Worm (Caenorhabditis elegans) whole organism, L4 larva: ENCODE data around the gene F21C10.11.

Experiments used
- T20F7.1 ChIP-seq: fragments of 200-800 bp; sonication (Bioruptor generic); optimal IDR thresholded peaks from 2 replicates; lab custom pipeline; 2018; ENCODE audit warnings: mild to moderate bottlenecking, missing genetic modification characterization, missing compliant biosample characterization
- ama-1 ChIP-seq: fragments of 150-350 bp; optimal IDR thresholded peaks from 2 replicates; lab custom pipeline; 2014; ENCODE audit warnings: inconsistent platforms, mixed read lengths
- fos-1 ChIP-seq: fragments of 150-350 bp; optimal IDR thresholded peaks from 2 replicates; lab custom pipeline; 2014; ENCODE audit warnings: missing biosample characterization, missing genetic modification characterization
- lin-39 ChIP-seq: fragments of 150-350 bp; optimal IDR thresholded peaks from 2 replicates; lab custom pipeline; 2014; ENCODE audit warnings: missing biosample characterization, missing genetic modification reagents, missing genetic modification characterization
- lsy-2 ChIP-seq, 2 experiments: fragments of 150-350 bp in 1 of 2; sonication (generic microtip) in 1 of 2; optimal IDR thresholded peaks; 2 replicates each; lab custom pipeline; 2014 to 2017; ENCODE audit warnings: missing biosample characterization in 2 of 2, missing genetic modification characterization in 2 of 2
- mep-1 ChIP-seq: fragments of 150-350 bp; sonication (generic microtip); optimal IDR thresholded peaks from 3 replicates; lab custom pipeline; 2014; ENCODE audit warnings: missing biosample characterization, missing genetic modification characterization
- nhr-28 ChIP-seq: fragments of 150-350 bp; optimal IDR thresholded peaks from 2 replicates; lab custom pipeline; 2014; ENCODE audit warnings: missing biosample characterization, missing genetic modification characterization
- pqm-1 ChIP-seq: sonication (generic microtip); optimal IDR thresholded peaks from 2 replicates; lab custom pipeline; 2017; ENCODE audit warnings: missing biosample characterization, missing genetic modification characterization
- skn-1 ChIP-seq: fragments of 150-350 bp; optimal IDR thresholded peaks from 2 replicates; lab custom pipeline; 2014; ENCODE audit warnings: missing biosample characterization, missing genetic modification characterization
- spr-1 ChIP-seq: sonication (generic microtip); optimal IDR thresholded peaks from 2 replicates; lab custom pipeline; 2016; ENCODE audit warnings: mild to moderate bottlenecking, missing genetic modification characterization, missing compliant biosample characterization
- zag-1 ChIP-seq: fragments of 150-350 bp; optimal IDR thresholded peaks from 2 replicates; lab custom pipeline; 2014; ENCODE audit warnings: missing biosample characterization, missing genetic modification characterization
- zfp-2 ChIP-seq: sonication (generic microtip); optimal IDR thresholded peaks from 2 replicates; lab custom pipeline; 2016; ENCODE audit warnings: mild to moderate bottlenecking, missing genetic modification characterization, missing compliant biosample characterization
- ztf-11 ChIP-seq: fragments of 150-350 bp; optimal IDR thresholded peaks from 2 replicates; lab custom pipeline; 2014; ENCODE audit warnings: missing biosample characterization, missing genetic modification characterization

- TF ChIP-seq pqm-1 (tag; lab: Kevin White, UChicago): no peak
- TF ChIP-seq skn-1: no peak
- no peak for TF ChIP-seq ama-1 (lab: Kevin White, UChicago)
- TF ChIP-seq spr-1 (tag; lab: Kevin White, UChicago): no peak
- no peak for TF ChIP-seq zag-1 (tag; lab: Kevin White, UChicago)
- TF ChIP-seq zfp-2 (tag; lab: Kevin White, UChicago): no peak
- no peak for TF ChIP-seq T20F7.1 (GFP tag; lab: Kevin White, UChicago)
- no peak for TF ChIP-seq nhr-28 (tag; lab: Kevin White, UChicago)
- no peak for TF ChIP-seq lin-39 (tag; lab: Kevin White, UChicago)
- TF ChIP-seq fos-1 (tag; lab: Kevin White, UChicago): no peak
- no peak for TF ChIP-seq lsy-2 (tag; optimal IDR thresholded peaks at IDR 0.05; lab: Kevin White, UChicago)
- TF ChIP-seq mep-1: no peak
- no peak for TF ChIP-seq ztf-11
Measured at ce11 chrV:9133950-9134349, 10.7 kb downstream of the F21C10.11 start, which contains the start of gene B0222.1.
